Worm (Caenorhabditis elegans) whole organism, L4 larva: ENCODE results near the gene sym-3.

Source experiments
- cey-2 ChIP-seq: sonication (generic microtip); optimal IDR thresholded peaks from 3 replicates; lab custom pipeline; 2017; ENCODE audit warnings: missing genetic modification characterization, mild to moderate bottlenecking, missing compliant biosample characterization, antibody characterized with exemption, borderline replicate concordance; ENCODE audit not compliant: insufficient read depth
- fos-1 ChIP-seq: fragments of 150-350 bp; optimal IDR thresholded peaks from 2 replicates; lab custom pipeline; 2014; ENCODE audit warnings: missing biosample characterization, missing genetic modification characterization
- hmg-1.1 ChIP-seq: fragments of 200-800 bp; sonication (Bioruptor generic); IDR thresholded peaks from 2 replicates; pipeline ENCODE4 v1.3.6; 2022; ENCODE audit warnings: missing genetic modification reagents, missing genetic modification characterization, missing compliant biosample characterization
- lin-13 ChIP-seq: fragments of 150-350 bp; optimal IDR thresholded peaks from 2 replicates; lab custom pipeline; 2014; ENCODE audit warnings: missing biosample characterization, missing genetic modification reagents, missing genetic modification characterization
- pqm-1 ChIP-seq: sonication (generic microtip); optimal IDR thresholded peaks from 2 replicates; lab custom pipeline; 2017; ENCODE audit warnings: missing biosample characterization, missing genetic modification characterization
- tag-97 ChIP-seq: fragments of 200-800 bp; sonication (Bioruptor generic); IDR thresholded peaks from 2 replicates; pipeline ENCODE4 v1.3.6; 2022; ENCODE audit warnings: missing genetic modification characterization, missing compliant biosample characterization
- unc-62 ChIP-seq, 3 experiments: fragments of 150-350 bp in 1 of 3; sonication (generic microtip); optimal IDR thresholded peaks in 2 of 3; peaks in 1 of 3; 1 replicate in 1 of 3; 2 replicates in 2 of 3; lab custom pipeline; 2014 to 2017; ENCODE audit warnings: missing biosample characterization in 3 of 3, missing genetic modification characterization in 3 of 3, missing genetic modification reagents in 3 of 3, missing genotype in 1 of 3
- zfp-3 ChIP-seq: fragments of 200-800 bp; sonication (Bioruptor generic); conservative IDR thresholded peaks from 2 replicates; pipeline ENCODE4 v1.3.6; 2022; ENCODE audit warnings: missing genetic modification reagents, missing genetic modification characterization, missing compliant biosample characterization

DNA sequence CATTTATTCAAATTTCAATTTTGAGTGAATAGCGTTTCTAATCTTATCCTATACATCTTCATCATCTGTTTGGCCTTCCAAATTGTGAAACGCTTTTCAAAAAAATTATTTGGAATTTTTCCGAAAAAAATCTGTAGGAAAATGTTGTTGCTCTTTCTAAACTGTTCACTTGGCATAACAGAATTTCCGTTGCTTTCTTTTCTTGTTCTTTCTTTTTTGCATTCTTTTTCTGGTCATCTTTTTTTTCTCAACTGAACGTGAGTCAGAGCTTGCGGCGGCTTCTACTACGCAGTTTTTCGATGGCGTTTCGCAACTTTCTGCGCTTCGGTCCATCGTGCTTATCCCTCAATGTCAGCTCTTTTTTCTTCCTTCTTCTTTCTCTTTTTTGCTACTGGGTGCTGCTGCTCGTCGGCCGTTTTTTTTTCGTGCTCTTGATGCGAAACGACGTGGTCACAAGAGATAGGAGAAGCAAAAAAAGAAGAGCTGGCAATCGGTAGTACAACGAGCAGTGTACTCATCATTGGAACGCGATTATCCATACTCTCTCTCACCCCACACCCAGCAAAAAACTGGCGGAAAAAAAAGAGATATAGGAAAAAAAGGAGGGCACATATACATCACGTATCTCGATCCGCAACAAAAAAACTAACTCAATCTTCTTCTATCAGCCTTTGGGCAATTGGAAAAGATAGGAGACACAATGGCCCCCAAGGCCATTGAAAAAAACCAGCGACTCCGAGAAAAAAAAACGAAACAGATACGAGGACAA is 46.3 kb downstream of the sym-3 start:
- no peak for TF ChIP-seq lin-13
- no peak for TF ChIP-seq fos-1
- TF ChIP-seq unc-62 (GFP tag; optimal IDR thresholded peaks at IDR 0.05 in 1 of 2; lab: Kevin White, UChicago) = peak in 1 of 2 experiments; percentile 12
- TF ChIP-seq unc-62 (tag; optimal IDR thresholded peaks at IDR 0.05; lab: Kevin White, UChicago) = no peak
- no peak for TF ChIP-seq tag-97
- 0 out of 2 replicates have a peak, but pooled peaks have one; percentile 46 for TF ChIP-seq hmg-1.1
- no peak for TF ChIP-seq zfp-3
- no peak for TF ChIP-seq cey-2 (tag; lab: Kevin White, UChicago)
- TF ChIP-seq pqm-1 (tag; lab: Kevin White, UChicago) = no peak
